Worm (Caenorhabditis elegans): ENCODE data around the gene B0336.13.

- TF ChIP-seq cog-1 (tag; optimal IDR thresholded peaks at IDR 0.05), result no peak
- TF ChIP-seq klf-2 (GFP tag; conservative IDR thresholded peaks at IDR 0.05), result no peak
These were observed 14.2 kb downstream of the B0336.13 start for ce11 chrIII:5708024-5708423.
